Fruit fly (Drosophila melanogaster) whole organism, prepupa: ENCODE results near the gene AsnS.

ENCODE experiments used
- CG10669 ChIP-seq: fragments of 200-800 bp; sonication (Bioruptor generic); optimal IDR thresholded peaks from 3 replicates; lab custom pipeline; 2018; ENCODE audit warnings: missing biosample characterization, mild to moderate bottlenecking, missing genetic modification characterization, moderate library complexity
- CG11294 ChIP-seq: fragments of 200-800 bp; sonication (Bioruptor generic); IDR thresholded peaks from 2 replicates; pipeline ENCODE4 v1.3.6; 2022; ENCODE audit warnings: missing biosample characterization, missing genetic modification characterization
- CG15336 ChIP-seq: fragments of 200-800 bp; sonication (Bioruptor generic); IDR thresholded peaks from 2 replicates; pipeline ENCODE4 v1.3.6; 2022; ENCODE audit warnings: missing biosample characterization, missing genetic modification characterization
- CG31627 ChIP-seq: fragments of 200-800 bp; sonication (Bioruptor generic); optimal IDR thresholded peaks from 3 replicates; lab custom pipeline; 2016; ENCODE audit warnings: missing biosample characterization, missing genetic modification characterization
- CG32006 ChIP-seq: fragments of 200-800 bp; sonication (Bioruptor generic); optimal IDR thresholded peaks from 3 replicates; lab custom pipeline; 2017; ENCODE audit warnings: missing biosample characterization, mild to moderate bottlenecking, missing genetic modification characterization
- CG34406 ChIP-seq: fragments of 200-800 bp; sonication (Bioruptor generic); optimal IDR thresholded peaks from 3 replicates; lab custom pipeline; 2016; ENCODE audit warnings: missing biosample characterization, missing genetic modification characterization
- CG4318 ChIP-seq: fragments of 200-800 bp; sonication (Bioruptor generic); optimal IDR thresholded peaks from 3 replicates; lab custom pipeline; 2017; ENCODE audit warnings: missing biosample characterization, mild to moderate bottlenecking, missing genetic modification characterization
- CG6163 ChIP-seq: fragments of 200-800 bp; sonication (Bioruptor generic); IDR thresholded peaks from 3 replicates; pipeline ENCODE4 v1.3.6; 2022; ENCODE audit warnings: missing biosample characterization, missing genetic modification characterization
- CG6276 ChIP-seq: fragments of 200-800 bp; sonication (Bioruptor generic); optimal IDR thresholded peaks from 2 replicates; lab custom pipeline; 2017; ENCODE audit warnings: missing biosample characterization, mild to moderate bottlenecking, missing genetic modification characterization
- CG6808 ChIP-seq: fragments of 200-800 bp; sonication (Bioruptor generic); optimal IDR thresholded peaks from 3 replicates; lab custom pipeline; 2017; ENCODE audit warnings: missing biosample characterization, missing genetic modification characterization, mild to moderate bottlenecking, moderate library complexity, missing genetic modification reagents
- CG6854 ChIP-seq: fragments of 200-800 bp; sonication (Bioruptor generic); optimal IDR thresholded peaks from 2 replicates; lab custom pipeline; 2017; ENCODE audit warnings: missing biosample characterization, mild to moderate bottlenecking, missing genetic modification characterization
- CG8119 ChIP-seq: fragments of 200-800 bp; sonication (Bioruptor generic); IDR thresholded peaks from 3 replicates; pipeline ENCODE4 v1.3.6; 2022; ENCODE audit warnings: missing biosample characterization, missing genetic modification characterization
- Eip75B ChIP-seq: fragments of 200-800 bp; sonication (Bioruptor generic); optimal IDR thresholded peaks from 3 replicates; lab custom pipeline; 2016; ENCODE audit warnings: missing biosample characterization, missing genetic modification characterization
- Eip78C ChIP-seq: fragments of 200-800 bp; sonication (Bioruptor generic); peaks from one replicate; lab custom pipeline; 2016; ENCODE audit warnings: missing biosample characterization, missing genetic modification characterization
- Eip93F ChIP-seq: fragments of 200-800 bp; sonication (Bioruptor generic); optimal IDR thresholded peaks from 2 replicates; lab custom pipeline; 2016; ENCODE audit warnings: missing biosample characterization, mild to moderate bottlenecking, missing genetic modification characterization
- Ets21C ChIP-seq: fragments of 200-800 bp; sonication (Bioruptor generic); optimal IDR thresholded peaks from 3 replicates; lab custom pipeline; 2016; ENCODE audit warnings: missing biosample characterization, missing genetic modification characterization
- Ets96B ChIP-seq: fragments of 200-800 bp; optimal IDR thresholded peaks from 2 replicates; lab custom pipeline; 2019; ENCODE audit warnings: missing biosample characterization, mild to moderate bottlenecking, missing genetic modification characterization, moderate library complexity
- Hr38 ChIP-seq: sonication (Bioruptor generic); optimal IDR thresholded peaks from 2 replicates; lab custom pipeline; 2016; ENCODE audit warnings: missing biosample characterization, missing genetic modification characterization
- Hr4 ChIP-seq: fragments of 200-800 bp; sonication (Bioruptor generic); optimal IDR thresholded peaks from 3 replicates; lab custom pipeline; 2016; ENCODE audit warnings: missing biosample characterization, missing genetic modification characterization
- Met ChIP-seq: fragments of 200-800 bp; sonication (Bioruptor generic); optimal IDR thresholded peaks from 3 replicates; lab custom pipeline; 2016; ENCODE audit warnings: missing biosample characterization, missing genetic modification characterization
- OdsH ChIP-seq: fragments of 200-800 bp; sonication (Bioruptor generic); optimal IDR thresholded peaks from 3 replicates; lab custom pipeline; 2016; ENCODE audit warnings: missing biosample characterization, missing genetic modification characterization
- Smox ChIP-seq: fragments of 200-800 bp; sonication (Bioruptor generic); optimal IDR thresholded peaks from 3 replicates; lab custom pipeline; 2016; ENCODE audit warnings: missing biosample characterization, missing genetic modification characterization
- Sox102F ChIP-seq: fragments of 200-800 bp; sonication (Bioruptor generic); optimal IDR thresholded peaks from 2 replicates; lab custom pipeline; 2016; ENCODE audit warnings: missing biosample characterization, mild to moderate bottlenecking, missing genetic modification characterization
- Sox14 ChIP-seq: fragments of 200-800 bp; sonication (Bioruptor generic); optimal IDR thresholded peaks from 3 replicates; lab custom pipeline; 2016; ENCODE audit warnings: missing biosample characterization, missing genetic modification characterization
- Sox15 ChIP-seq: fragments of 200-800 bp; sonication (Bioruptor generic); optimal IDR thresholded peaks from 3 replicates; lab custom pipeline; 2016; ENCODE audit warnings: missing biosample characterization, missing genetic modification characterization
- achi ChIP-seq: fragments of 200-800 bp; sonication (Bioruptor generic); optimal IDR thresholded peaks from 3 replicates; lab custom pipeline; 2016; ENCODE audit warnings: missing biosample characterization, missing genetic modification characterization
- cyc ChIP-seq: fragments of 200-800 bp; sonication (Bioruptor generic); optimal IDR thresholded peaks from 3 replicates; lab custom pipeline; 2016; ENCODE audit warnings: missing biosample characterization, missing genetic modification characterization
- dac ChIP-seq: fragments of 200-800 bp; sonication (Bioruptor generic); optimal IDR thresholded peaks from 2 replicates; lab custom pipeline; 2017; ENCODE audit warnings: missing biosample characterization, mild to moderate bottlenecking, missing genetic modification characterization
- dsx ChIP-seq: fragments of 200-800 bp; optimal IDR thresholded peaks from 3 replicates; lab custom pipeline; 2019; ENCODE audit warnings: missing biosample characterization, mild to moderate bottlenecking, missing genetic modification characterization, moderate library complexity; ENCODE audit not compliant: poor library complexity, severe bottlenecking
- eg ChIP-seq: fragments of 200-800 bp; sonication (Bioruptor generic); IDR thresholded peaks from 3 replicates; pipeline ENCODE4 v1.3.6; 2022; ENCODE audit warnings: missing biosample characterization, missing genetic modification characterization
- esn ChIP-seq: fragments of 200-800 bp; sonication (Bioruptor generic); optimal IDR thresholded peaks from 2 replicates; lab custom pipeline; 2016; ENCODE audit warnings: missing biosample characterization, mild to moderate bottlenecking, missing genetic modification characterization, moderate library complexity
- fd85E ChIP-seq: fragments of 200-800 bp; sonication (Bioruptor generic); optimal IDR thresholded peaks from 3 replicates; lab custom pipeline; 2016; ENCODE audit warnings: missing biosample characterization, missing genetic modification characterization
- fkh ChIP-seq: fragments of 200-800 bp; sonication (Bioruptor generic); optimal IDR thresholded peaks from 3 replicates; lab custom pipeline; 2017; ENCODE audit warnings: missing biosample characterization, mild to moderate bottlenecking, missing genetic modification characterization, moderate library complexity
- pdm3 ChIP-seq: fragments of 200-800 bp; sonication (Bioruptor generic); optimal IDR thresholded peaks from 3 replicates; lab custom pipeline; 2016; ENCODE audit warnings: missing biosample characterization, missing genetic modification characterization
- svp ChIP-seq: fragments of 200-800 bp; sonication (Bioruptor generic); peaks from one replicate; lab custom pipeline; 2016; ENCODE audit warnings: missing biosample characterization, missing genetic modification characterization

AsnS gene

DNA sequence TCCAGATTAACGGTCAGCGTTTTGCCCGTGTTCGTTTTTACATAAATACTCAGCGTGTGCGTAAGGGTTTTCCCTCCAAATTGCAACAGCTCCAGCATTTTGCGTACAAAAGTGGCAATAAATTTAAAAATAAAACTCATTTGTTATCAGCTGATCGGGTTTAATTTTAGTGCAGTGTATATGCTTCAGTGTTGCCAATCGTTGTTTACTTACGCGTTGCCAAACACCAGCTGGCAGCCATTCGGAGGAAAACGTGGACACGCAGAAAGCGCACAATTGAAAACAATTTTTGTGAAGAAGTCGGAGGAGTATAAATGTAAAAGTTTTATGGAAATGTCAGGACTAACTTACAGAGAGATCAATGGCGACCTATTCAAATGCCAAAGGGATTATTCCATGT is 23.6 kb downstream of the AsnS start, which contains the start of the genes Targ3 and park (continued):
- no peak for TF ChIP-seq Hr38 (GFP tag; lab: Kevin White, UChicago)
- TF ChIP-seq Hr4, result peak; percentile 13
- peak; percentile 40 for TF ChIP-seq Sox14 (GFP tag; lab: Kevin White, UChicago)
- no peak for TF ChIP-seq fd85E (GFP tag; lab: Kevin White, UChicago)
- peak; percentile 30 for TF ChIP-seq Sox102F (GFP tag; lab: Kevin White, UChicago)
- TF ChIP-seq svp (GFP tag; lab: Kevin White, UChicago), result no peak
- no peak for TF ChIP-seq CG6854 (GFP tag; lab: Kevin White, UChicago)
- no peak for TF ChIP-seq CG6808 (GFP tag; lab: Kevin White, UChicago)
- no peak for TF ChIP-seq Met
- peak; percentile 31 for TF ChIP-seq pdm3
- no peak for TF ChIP-seq Eip75B
- peak; percentile 68 for TF ChIP-seq CG31627 (GFP tag; lab: Kevin White, UChicago)
- TF ChIP-seq, all 60 proteins: peak for 20

DNA sequence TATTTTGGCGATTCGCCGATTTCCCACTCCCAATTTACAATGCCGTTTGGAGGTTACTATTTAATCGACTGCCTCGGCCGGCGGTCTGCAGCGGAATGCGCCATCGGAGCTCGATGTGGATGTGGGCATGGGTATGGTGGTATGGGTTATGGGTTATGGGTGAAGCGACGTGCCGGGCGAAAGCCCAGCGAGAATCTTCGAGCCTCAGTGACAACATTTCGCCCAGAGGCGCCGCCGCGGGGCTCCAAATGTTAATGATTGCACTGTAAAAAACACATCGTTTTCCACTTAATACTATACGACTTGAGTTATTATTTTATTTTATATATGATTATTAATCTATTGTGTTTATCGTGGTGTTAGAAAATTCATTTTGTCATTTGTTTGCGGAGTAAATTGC is 27.7 kb downstream of the AsnS start:
- TF ChIP-seq Sox15 (GFP tag; lab: Kevin White, UChicago), result no peak
- TF ChIP-seq CG34406, result peak; percentile 10
- TF ChIP-seq Eip78C (GFP tag; lab: Kevin White, UChicago), result peak; percentile 37
- peak; percentile 4 for TF ChIP-seq CG6808 (GFP tag; lab: Kevin White, UChicago)
- no peak for TF ChIP-seq CG6276
- no peak for TF ChIP-seq cyc
- peak; percentile 96 for TF ChIP-seq svp (GFP tag; lab: Kevin White, UChicago)
- TF ChIP-seq Ets21C, result no peak
- peak; percentile 2 for TF ChIP-seq Ets96B
- no peak for TF ChIP-seq CG6163
- TF ChIP-seq Eip93F, result no peak
- peak; percentile 4 for TF ChIP-seq CG10669 (GFP tag; lab: Kevin White, UChicago)
- TF ChIP-seq CG32006 (GFP tag; lab: Kevin White, UChicago), result no peak
- no peak for TF ChIP-seq fd85E (GFP tag; lab: Kevin White, UChicago)
- peak; percentile 41 for TF ChIP-seq achi
- TF ChIP-seq esn (GFP tag; lab: Kevin White, UChicago), result peak; percentile 12
- no peak for TF ChIP-seq Sox14 (GFP tag; lab: Kevin White, UChicago)
- TF ChIP-seq CG15336 (GFP tag; lab: Robert Waterston, UW), result no peak
- peak; percentile 49; the same call in 2 of the 3 replicates for TF ChIP-seq CG8119 (GFP tag; lab: Robert Waterston, UW)
- TF ChIP-seq dac (GFP tag; lab: Kevin White, UChicago), result no peak
- TF ChIP-seq Hr4, result peak; percentile 10
- TF ChIP-seq eg, result peak; percentile 26; the same call in 1 of the 3 replicates
- no peak for TF ChIP-seq Hr38 (GFP tag; lab: Kevin White, UChicago)
- TF ChIP-seq CG11294 (GFP tag; lab: Robert Waterston, UW), result 0 out of 2 replicates have a peak, but pooled peaks have one; percentile 29
- no peak for TF ChIP-seq dsx (GFP tag; lab: Kevin White, UChicago)
- peak; percentile 5 for TF ChIP-seq CG4318 (GFP tag; lab: Kevin White, UChicago)
- TF ChIP-seq Smox (GFP tag; lab: Kevin White, UChicago), result peak; percentile 12
- TF ChIP-seq fkh (GFP tag; lab: Kevin White, UChicago), result no peak
- TF ChIP-seq OdsH (GFP tag; lab: Kevin White, UChicago), result peak; percentile 29

DNA sequence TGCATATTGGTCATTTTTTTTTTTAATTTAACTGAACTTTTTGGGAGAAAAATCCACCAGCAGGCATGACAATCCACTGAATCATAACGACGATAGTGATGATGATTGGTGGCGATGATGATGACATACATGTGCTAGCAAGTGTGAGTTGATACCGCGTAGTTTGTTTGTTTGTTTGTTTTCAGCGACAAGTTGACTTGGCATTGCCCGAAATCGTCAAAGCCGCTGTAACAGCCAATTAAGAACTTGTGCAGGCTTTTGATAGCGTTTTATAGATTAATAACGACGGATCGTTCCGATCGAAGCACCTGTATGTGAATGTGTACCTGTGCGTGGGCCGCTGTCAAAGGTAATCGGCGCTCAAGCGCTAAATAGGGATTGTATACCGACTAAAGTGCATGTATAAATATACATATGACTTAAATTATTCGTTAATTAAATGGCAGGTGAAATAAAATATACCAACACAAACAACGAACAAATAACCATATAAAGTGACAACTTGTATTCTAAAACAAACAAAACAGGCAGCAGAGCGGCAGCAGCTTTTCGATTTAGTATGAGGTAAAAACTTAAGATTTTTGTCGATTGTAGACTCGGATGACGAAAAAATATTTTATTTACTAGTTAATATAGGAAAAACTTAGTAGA is 28.5 kb downstream of the AsnS start:
- TF ChIP-seq fkh (GFP tag; lab: Kevin White, UChicago) (peak; percentile 73), Sox15 (GFP tag; lab: Kevin White, UChicago) (no peak)
